Worm (Caenorhabditis elegans): ENCODE data around the gene algn-2.

DNA sequence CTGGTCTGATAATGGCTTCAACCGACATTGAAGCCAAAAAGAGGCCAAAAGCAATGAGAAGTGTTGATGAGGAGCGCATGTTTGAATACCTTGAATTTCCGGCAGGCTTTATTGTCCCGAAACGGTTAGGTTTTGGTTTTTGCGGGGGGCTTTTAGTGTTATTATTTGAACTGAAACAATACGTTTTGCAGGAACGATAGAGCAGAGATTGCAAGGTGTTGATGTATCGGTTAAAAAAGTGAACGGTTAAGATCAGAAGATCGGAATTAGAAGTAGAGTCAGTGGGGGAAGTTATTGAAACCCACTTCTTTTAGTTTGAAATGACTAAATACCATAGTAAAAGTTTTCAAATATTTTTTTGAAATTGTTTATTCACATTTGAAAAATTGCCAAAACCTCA is 32.5 kb downstream of the algn-2 start, which contains the start of gene clec-141:
- TF ChIP-seq F49E8.2 (tag; optimal IDR thresholded peaks at IDR 0.05; ENCODE audit: borderline replicate concordance) (no peak), egl-43 (GFP tag; IDR thresholded peaks at IDR 0.05) (no peak), lin-29 (GFP tag; IDR thresholded peaks at IDR 0.05) (no peak), lin-13 (GFP tag; optimal IDR thresholded peaks at IDR 0.05) (no peak), T26A8.4 (GFP tag; IDR thresholded peaks at IDR 0.05) (no peak), daf-16 (GFP tag; optimal IDR thresholded peaks at IDR 0.05) (no peak), daf-16 (tag; optimal IDR thresholded peaks at IDR 0.05) (no peak), ceh-28 (tag; optimal IDR thresholded peaks at IDR 0.05) (no peak), ceh-44 (GFP tag; IDR thresholded peaks at IDR 0.05) (no peak), pha-4 (GFP tag; IDR thresholded peaks at IDR 0.05) (no peak), pha-4 (tag; optimal IDR thresholded peaks at IDR 0.05) (no peak), unc-130 (GFP tag; optimal IDR thresholded peaks at IDR 0.05) (no peak), ZK546.5 (tag; optimal IDR thresholded peaks at IDR 0.05) (no peak), lin-39 (tag; optimal IDR thresholded peaks at IDR 0.05) (no peak)
